Fruit fly (Drosophila melanogaster): ENCODE results near the gene cact.

cact gene

dm6 chr2L:16302773-16303279 is 23.2 kb downstream of the cact start, which contains the start of gene GMF (continued):
- TF ChIP-seq trh (GFP tag; optimal IDR thresholded peaks at IDR 0.05) (no peak), CG3847 (GFP tag; IDR thresholded peaks at IDR 0.05) (no peak), Scr (GFP tag; IDR thresholded peaks at IDR 0.05; ENCODE audit: partially characterized antibody) (peak; percentile 44; the same call in 1 of the 2 replicates), Adf1 (GFP tag; IDR thresholded peaks at IDR 0.05) (peak; percentile 26; the same call in 1 of the 2 replicates), Side (GFP tag; optimal IDR thresholded peaks at IDR 0.05) (no peak), CG1602 (GFP tag; optimal IDR thresholded peaks at IDR 0.05) (peak; percentile 23), Eip74EF (GFP tag; optimal IDR thresholded peaks at IDR 0.05) (peak in 1 of 2 experiments; percentile 0), dpn (GFP tag; optimal IDR thresholded peaks at IDR 0.05) (peak; percentile 9 to 27), CG34224 (GFP tag; IDR thresholded peaks at IDR 0.05; ENCODE audit: partially characterized antibody) (no peak), gcm (GFP tag; optimal IDR thresholded peaks at IDR 0.05) (peak; percentile 1), CG11085 (GFP tag; IDR thresholded peaks at IDR 0.05) (no peak), MESR4 (GFP tag; optimal IDR thresholded peaks at IDR 0.05) (peak; percentile 70), pho (GFP tag; optimal IDR thresholded peaks at IDR 0.05) (peak; percentile 12), CG2678 (tag; optimal IDR thresholded peaks at IDR 0.05) (peak; percentile 69), Ravus (GFP tag; IDR thresholded peaks at IDR 0.05) (no peak), Lhr (GFP tag; optimal IDR thresholded peaks at IDR 0.05) (peak; percentile 53), CG4617 (GFP tag; optimal IDR thresholded peaks at IDR 0.05; ENCODE audit: borderline replicate concordance) (peak; percentile 64), HmgZ (tag; optimal IDR thresholded peaks at IDR 0.05) (no peak), sug (tag; optimal IDR thresholded peaks at IDR 0.05) (peak; percentile 43), ttk (GFP tag; IDR thresholded peaks at IDR 0.05) (no peak), kay (GFP tag; optimal IDR thresholded peaks at IDR 0.05) (peak; percentile 79), sens (GFP tag) (peak; percentile 82), eve (GFP tag; optimal IDR thresholded peaks at IDR 0.05) (no peak), CG17385 (GFP tag; optimal IDR thresholded peaks at IDR 0.05) (peak; percentile 38), peb (GFP tag; IDR thresholded peaks at IDR 0.05) (no peak), Pdp1 (GFP tag; optimal IDR thresholded peaks at IDR 0.05) (peak; percentile 5 to 29), CG7271 (tag; optimal IDR thresholded peaks at IDR 0.05) (peak; percentile 58), knrl (GFP tag; IDR thresholded peaks at IDR 0.05; ENCODE audit: partially characterized antibody) (peak; percentile 46; the same call in 2 of the 3 replicates), zen (tag; optimal IDR thresholded peaks at IDR 0.05) (peak; percentile 62), CG10565 (GFP tag; optimal IDR thresholded peaks at IDR 0.05) (no peak), CG9727 (GFP tag; optimal IDR thresholded peaks at IDR 0.05) (peak; percentile 50), CHES-1-like (GFP tag; optimal IDR thresholded peaks at IDR 0.05) (peak; percentile 35), trem (tag; optimal IDR thresholded peaks at IDR 0.05) (peak; percentile 61), Aef1 (GFP tag; IDR thresholded peaks at IDR 0.05) (no peak), CG15601 (tag; optimal IDR thresholded peaks at IDR 0.05) (peak; percentile 53), gsb-n (tag; optimal IDR thresholded peaks at IDR 0.05) (peak; percentile 48), CG12299 (tag; optimal IDR thresholded peaks at IDR 0.05) (peak; percentile 54), Bdp1 (GFP tag; optimal IDR thresholded peaks at IDR 0.05) (no peak), grn (GFP tag; optimal IDR thresholded peaks at IDR 0.05) (peak; percentile 50), gem (tag; optimal IDR thresholded peaks at IDR 0.05) (peak; percentile 74), Ets97D (GFP tag; optimal IDR thresholded peaks at IDR 0.05) (peak; percentile 45), her (GFP tag; optimal IDR thresholded peaks at IDR 0.05) (no peak), CG10209 (GFP tag; optimal IDR thresholded peaks at IDR 0.05) (peak; percentile 10), NC2α (GFP tag; optimal IDR thresholded peaks at IDR 0.05) (no peak), CG12155 (GFP tag; optimal IDR thresholded peaks at IDR 0.05) (peak; percentile 20), gfzf (GFP tag; optimal IDR thresholded peaks at IDR 0.05) (peak; percentile 78), CG12769 (tag; optimal IDR thresholded peaks at IDR 0.05) (no peak), CG9876 (GFP tag; optimal IDR thresholded peaks at IDR 0.05) (no peak), Sry-δ (GFP tag; optimal IDR thresholded peaks at IDR 0.05) (peak; percentile 61), stwl (tag; optimal IDR thresholded peaks at IDR 0.05) (peak; percentile 76)

All from whole organism, embryonic.